Worm (Caenorhabditis elegans) whole organism, L3 larva: Measurements from ENCODE around the gene C16D9.9.

Experiments
- R02D3.7 ChIP-seq: fragments of 150-350 bp; optimal IDR thresholded peaks from 2 replicates; lab custom pipeline; 2014; ENCODE audit warnings: missing biosample characterization, missing genetic modification characterization
- aly-2 ChIP-seq: fragments of 150-350 bp; optimal IDR thresholded peaks from 2 replicates; lab custom pipeline; 2014; ENCODE audit warnings: missing biosample characterization, missing genetic modification characterization
- ama-1 ChIP-seq: fragments of 150-350 bp; optimal IDR thresholded peaks from 2 replicates; lab custom pipeline; 2018
- ceh-28 ChIP-seq: fragments of 150-350 bp; optimal IDR thresholded peaks from 2 replicates; lab custom pipeline; 2014; ENCODE audit warnings: missing biosample characterization, missing genetic modification reagents, missing genetic modification characterization
- ceh-9 ChIP-seq: sonication (generic microtip); optimal IDR thresholded peaks from 2 replicates; lab custom pipeline; 2018; ENCODE audit warnings: missing biosample characterization, missing genetic modification characterization
- daf-12 ChIP-seq: fragments of 150-350 bp; optimal IDR thresholded peaks from 2 replicates; lab custom pipeline; 2014; ENCODE audit warnings: missing biosample characterization, missing genetic modification reagents, missing genetic modification characterization
- egl-5 ChIP-seq: fragments of 150-350 bp; optimal IDR thresholded peaks from 2 replicates; lab custom pipeline; 2017; ENCODE audit warnings: missing biosample characterization, missing genetic modification reagents, missing genetic modification characterization, inconsistent platforms
- elt-1 ChIP-seq: fragments of 150-350 bp; optimal IDR thresholded peaks from 2 replicates; lab custom pipeline; 2014; ENCODE audit warnings: missing biosample characterization, missing genetic modification characterization
- elt-2 ChIP-seq: sonication (generic microtip); optimal IDR thresholded peaks from 2 replicates; lab custom pipeline; 2016; ENCODE audit warnings: missing genetic modification reagents, mild to moderate bottlenecking, missing genetic modification characterization, missing compliant biosample characterization
- elt-3 ChIP-seq, 3 experiments: fragments of 150-350 bp in 1 of 3; sonication (generic microtip) in 2 of 3; optimal IDR thresholded peaks; 2 replicates in 2 of 3; 4 replicates in 1 of 3; lab custom pipeline; 2014 to 2017; ENCODE audit warnings: missing biosample characterization in 3 of 3, missing genetic modification characterization in 3 of 3
- eor-1 ChIP-seq, 2 experiments: fragments of 150-350 bp; optimal IDR thresholded peaks; 2 replicates each; lab custom pipeline; 2014 to 2018; ENCODE audit warnings: missing biosample characterization in 2 of 2, missing genetic modification characterization in 2 of 2
- fkh-10 ChIP-seq: sonication (generic microtip); optimal IDR thresholded peaks from 2 replicates; lab custom pipeline; 2017; ENCODE audit warnings: missing biosample characterization, missing genetic modification reagents, missing genetic modification characterization
- fkh-2 ChIP-seq: fragments of 150-350 bp; optimal IDR thresholded peaks from 2 replicates; lab custom pipeline; 2014; ENCODE audit warnings: missing biosample characterization, missing genetic modification reagents, missing genetic modification characterization
- jun-1 ChIP-seq: fragments of 150-350 bp; optimal IDR thresholded peaks from 2 replicates; lab custom pipeline; 2014; ENCODE audit warnings: missing biosample characterization, missing genetic modification reagents, missing genetic modification characterization
- lin-15B ChIP-seq: fragments of 150-350 bp; optimal IDR thresholded peaks from 2 replicates; lab custom pipeline; 2014; ENCODE audit warnings: missing biosample characterization, missing genetic modification characterization
- lin-39 ChIP-seq: fragments of 150-350 bp; optimal IDR thresholded peaks from 2 replicates; lab custom pipeline; 2018; ENCODE audit warnings: missing biosample characterization, missing genetic modification reagents, missing genetic modification characterization
- mdl-1 ChIP-seq: fragments of 150-350 bp; optimal IDR thresholded peaks from 2 replicates; lab custom pipeline; 2014; ENCODE audit warnings: missing biosample characterization, missing genetic modification characterization
- mml-1 ChIP-seq: fragments of 150-350 bp; sonication (generic microtip); optimal IDR thresholded peaks from 3 replicates; lab custom pipeline; 2014; ENCODE audit warnings: missing biosample characterization, missing genetic modification characterization
- nfya-1 ChIP-seq: sonication (generic microtip); optimal IDR thresholded peaks from 2 replicates; lab custom pipeline; 2017; ENCODE audit warnings: missing genetic modification characterization, mild to moderate bottlenecking, missing compliant biosample characterization, antibody characterized with exemption, moderate library complexity; ENCODE audit not compliant: insufficient read depth
- nhr-11 ChIP-seq: fragments of 150-350 bp; optimal IDR thresholded peaks from 2 replicates; lab custom pipeline; 2014; ENCODE audit warnings: missing biosample characterization, missing genetic modification characterization
- nhr-23 ChIP-seq: fragments of 150-350 bp; optimal IDR thresholded peaks from 2 replicates; lab custom pipeline; 2014; ENCODE audit warnings: missing biosample characterization, missing genetic modification reagents, missing genetic modification characterization
- nhr-237 ChIP-seq: fragments of 150-350 bp; optimal IDR thresholded peaks from 2 replicates; lab custom pipeline; 2014; ENCODE audit warnings: missing biosample characterization, missing genetic modification characterization
- nhr-25 ChIP-seq: sonication (generic microtip); optimal IDR thresholded peaks from 2 replicates; lab custom pipeline; 2017; ENCODE audit warnings: missing biosample characterization, missing genetic modification characterization
- nhr-28 ChIP-seq: fragments of 150-350 bp; optimal IDR thresholded peaks from 2 replicates; lab custom pipeline; 2014; ENCODE audit warnings: missing biosample characterization, missing genetic modification characterization
- nhr-43 ChIP-seq: sonication (generic microtip); optimal IDR thresholded peaks from 2 replicates; lab custom pipeline; 2016; ENCODE audit warnings: mild to moderate bottlenecking, missing genetic modification characterization, missing compliant biosample characterization; ENCODE audit not compliant: poor library complexity, severe bottlenecking
- nhr-67 ChIP-seq: fragments of 150-350 bp; optimal IDR thresholded peaks from 2 replicates; lab custom pipeline; 2014; ENCODE audit warnings: missing biosample characterization, missing genetic modification characterization
- nhr-76 ChIP-seq: fragments of 150-350 bp; sonication (generic microtip); optimal IDR thresholded peaks from 5 replicates; lab custom pipeline; 2014; ENCODE audit warnings: missing biosample characterization, missing genetic modification characterization
- nhr-77 ChIP-seq: fragments of 150-350 bp; optimal IDR thresholded peaks from 2 replicates; lab custom pipeline; 2014; ENCODE audit warnings: missing biosample characterization, missing genetic modification characterization
- pha-4 ChIP-seq: fragments of 150-350 bp; optimal IDR thresholded peaks from 2 replicates; lab custom pipeline; 2014; ENCODE audit warnings: missing biosample characterization, missing genetic modification reagents, missing genetic modification characterization
- pqm-1 ChIP-seq: fragments of 150-350 bp; optimal IDR thresholded peaks from 2 replicates; lab custom pipeline; 2017; ENCODE audit warnings: missing biosample characterization, missing genetic modification characterization, inconsistent platforms
- sea-2 ChIP-seq: fragments of 150-350 bp; sonication (generic microtip); optimal IDR thresholded peaks from 4 replicates; lab custom pipeline; 2014; ENCODE audit warnings: missing biosample characterization, missing genetic modification reagents, missing genetic modification characterization
- skn-1 ChIP-seq: fragments of 150-350 bp; optimal IDR thresholded peaks from 2 replicates; lab custom pipeline; 2014; ENCODE audit warnings: missing biosample characterization, missing genetic modification characterization
- snpc-4 ChIP-seq: fragments of 150-350 bp; optimal IDR thresholded peaks from 2 replicates; lab custom pipeline; 2014; ENCODE audit warnings: missing biosample characterization, missing genetic modification characterization
- tbx-2 ChIP-seq: sonication (generic microtip); optimal IDR thresholded peaks from 2 replicates; lab custom pipeline; 2016; ENCODE audit warnings: mild to moderate bottlenecking, missing genetic modification characterization, missing compliant biosample characterization
- unc-39 ChIP-seq: sonication (generic microtip); optimal IDR thresholded peaks from 4 replicates; lab custom pipeline; 2017; ENCODE audit warnings: missing biosample characterization, missing genetic modification characterization
- unc-62 ChIP-seq: fragments of 150-350 bp; sonication (generic microtip); optimal IDR thresholded peaks from 4 replicates; lab custom pipeline; 2014; ENCODE audit warnings: missing biosample characterization, missing genetic modification reagents, missing genetic modification characterization
- zag-1 ChIP-seq: fragments of 150-350 bp; optimal IDR thresholded peaks from 2 replicates; lab custom pipeline; 2014; ENCODE audit warnings: missing biosample characterization, missing genetic modification characterization

The C16D9.9 gene

ce11 chrV:8299191-8299854 lies 35.3 kb downstream of the C16D9.9 start, which contains the start of gene W02D7.5:
TSS of gene W02D7.5 (minus strand) at chrV:8299241.
- no peak for TF ChIP-seq skn-1 (tag; lab: Kevin White, UChicago)
- TF ChIP-seq daf-12: no peak
- no peak for TF ChIP-seq mdl-1 (tag; lab: Kevin White, UChicago)
- no peak for TF ChIP-seq ceh-9 (tag; lab: Kevin White, UChicago)
- TF ChIP-seq elt-1: no peak
- no peak for TF ChIP-seq unc-62 (GFP tag; lab: Kevin White, UChicago)
- no peak for TF ChIP-seq nhr-67 (tag; lab: Kevin White, UChicago)
- TF ChIP-seq, all 47 proteins: peak for 0

ce11 chrV:8300935-8301535 lies 37.0 kb downstream of the C16D9.9 start, which contains the start of gene W02D7.6:
TSS of gene W02D7.6 (minus strand) at chrV:8301507.
- TF ChIP-seq zag-1 (tag; lab: Kevin White, UChicago) (no peak), eor-1 (tag; optimal IDR thresholded peaks at IDR 0.05; lab: Kevin White, UChicago) (no peak), mdl-1 (tag; lab: Kevin White, UChicago) (no peak), nhr-11 (tag; lab: Kevin White, UChicago) (no peak), jun-1 (tag; lab: Kevin White, UChicago) (no peak), fkh-10 (no peak), elt-1 (no peak), nhr-43 (tag; lab: Kevin White, UChicago) (no peak), fkh-2 (no peak), nhr-237 (no peak), skn-1 (tag; lab: Kevin White, UChicago) (no peak), R02D3.7 (no peak), lin-39 (tag; lab: Kevin White, UChicago) (no peak), nhr-23 (peak; percentile 5), unc-39 (tag; lab: Kevin White, UChicago) (no peak), pqm-1 (tag; lab: Kevin White, UChicago) (peak; percentile 8), nhr-67 (tag; lab: Kevin White, UChicago) (no peak), elt-2 (tag; lab: Kevin White, UChicago) (peak; percentile 13), pha-4 (peak; percentile 23), nhr-77 (tag; lab: Kevin White, UChicago) (no peak), nhr-28 (tag; lab: Kevin White, UChicago) (no peak), lin-15B (tag; lab: Kevin White, UChicago) (peak; percentile 26), ceh-28 (peak; percentile 22), ceh-9 (tag; lab: Kevin White, UChicago) (no peak), nfya-1 (peak; percentile 19), sea-2 (GFP tag; lab: Kevin White, UChicago) (no peak), ama-1 (lab: Kevin White, UChicago) (peak; percentile 70), aly-2 (tag; lab: Kevin White, UChicago) (no peak), egl-5 (no peak), snpc-4 (peak; percentile 38), nhr-25 (tag; lab: Kevin White, UChicago) (no peak), elt-3 (tag; optimal IDR thresholded peaks at IDR 0.05; lab: Kevin White, UChicago) (no peak), nhr-76 (tag; lab: Kevin White, UChicago) (no peak), mml-1 (no peak)

- TF ChIP-seq tbx-2 (no peak), skn-1 (tag; lab: Kevin White, UChicago) (peak; percentile 16), pha-4 (peak; percentile 60), nhr-28 (tag; lab: Kevin White, UChicago) (no peak), lin-15B (tag; lab: Kevin White, UChicago) (peak; percentile 74), ceh-28 (peak; percentile 9), nhr-23 (peak; percentile 46), elt-2 (tag; lab: Kevin White, UChicago) (peak; percentile 22), nfya-1 (peak; percentile 54)
These were observed 38.5 kb downstream of the C16D9.9 start, which contains the start of gene sel-9 for ce11 chrV:8302522-8302921. TSS of gene sel-9 (minus strand) at chrV:8302580.
